Fruit fly (Drosophila melanogaster) whole organism, embryonic: ENCODE measurements around the gene Cpsf100.
A peak's percentile ranks its signal among the peaks of the same experiment; 100 is the strongest.

ENCODE experiments used
- ATbp ChIP-seq: fragments of 200-800 bp; sonication (Bioruptor generic); optimal IDR thresholded peaks from 2 replicates; lab custom pipeline; 2017; ENCODE audit warnings: missing biosample characterization, mild to moderate bottlenecking, missing genetic modification characterization, missing genetic modification reagents
- Aef1 ChIP-seq: fragments of 200-800 bp; sonication (Bioruptor generic); IDR thresholded peaks from 3 replicates; pipeline ENCODE4 v1.3.6; 2022; ENCODE audit warnings: missing biosample characterization, missing genetic modification characterization
- Antp ChIP-seq: fragments of 200-800 bp; sonication (Bioruptor generic); optimal IDR thresholded peaks from 3 replicates; lab custom pipeline; 2016; ENCODE audit warnings: missing biosample characterization, missing genetic modification characterization
- BtbVII ChIP-seq: fragments of 200-800 bp; sonication (Bioruptor generic); optimal IDR thresholded peaks from 3 replicates; lab custom pipeline; 2017; ENCODE audit warnings: missing biosample characterization, mild to moderate bottlenecking, missing genetic modification characterization
- CG11504 ChIP-seq: fragments of 200-800 bp; sonication (Bioruptor generic); optimal IDR thresholded peaks from 3 replicates; lab custom pipeline; 2019; ENCODE audit warnings: missing biosample characterization, mild to moderate bottlenecking, missing genetic modification characterization, moderate library complexity
- CG12071 ChIP-seq: fragments of 200-800 bp; sonication (Bioruptor generic); optimal IDR thresholded peaks from 3 replicates; lab custom pipeline; 2018; ENCODE audit warnings: missing biosample characterization, mild to moderate bottlenecking, missing genetic modification characterization
- CG12219 ChIP-seq: fragments of 200-800 bp; sonication (Bioruptor generic); optimal IDR thresholded peaks from 3 replicates; lab custom pipeline; 2018; ENCODE audit warnings: missing biosample characterization, mild to moderate bottlenecking, missing genetic modification characterization
- CG13424 ChIP-seq: fragments of 200-800 bp; sonication (Bioruptor generic); optimal IDR thresholded peaks from 2 replicates; lab custom pipeline; 2019; ENCODE audit warnings: missing biosample characterization, mild to moderate bottlenecking, missing genetic modification characterization, moderate library complexity
- CG13624 ChIP-seq: fragments of 200-800 bp; sonication (Bioruptor generic); optimal IDR thresholded peaks from 2 replicates; lab custom pipeline; 2016; ENCODE audit warnings: missing biosample characterization, missing genetic modification characterization
- CG14014 ChIP-seq: fragments of 200-800 bp; sonication (Bioruptor generic); IDR thresholded peaks from 2 replicates; pipeline ENCODE4 v1.3.6; 2022; ENCODE audit warnings: missing biosample characterization, missing genetic modification characterization
- CG14441 ChIP-seq: fragments of 200-800 bp; sonication (Bioruptor generic); IDR thresholded peaks from 2 replicates; pipeline ENCODE4 v1.3.6; 2022; ENCODE audit warnings: missing biosample characterization, missing genetic modification characterization
- CG1792 ChIP-seq: fragments of 200-800 bp; sonication (Bioruptor generic); optimal IDR thresholded peaks from 2 replicates; lab custom pipeline; 2016; ENCODE audit warnings: missing biosample characterization, missing genetic modification characterization
- CG18599 ChIP-seq: fragments of 200-800 bp; sonication (Bioruptor generic); optimal IDR thresholded peaks from 3 replicates; lab custom pipeline; 2017; ENCODE audit warnings: missing biosample characterization, missing genetic modification characterization, mild to moderate bottlenecking, moderate library complexity, missing genetic modification reagents
- CG2120 ChIP-seq: fragments of 200-800 bp; sonication (Bioruptor generic); optimal IDR thresholded peaks from 3 replicates; lab custom pipeline; 2016; ENCODE audit warnings: missing biosample characterization, missing genetic modification characterization
- CG31388 ChIP-seq: fragments of 200-800 bp; sonication (Bioruptor generic); optimal IDR thresholded peaks from 2 replicates; lab custom pipeline; 2016; ENCODE audit warnings: missing biosample characterization, missing genetic modification characterization
- CG31441 ChIP-seq: fragments of 200-800 bp; sonication (Bioruptor generic); IDR thresholded peaks from 2 replicates; pipeline ENCODE4 v1.3.6; 2022; ENCODE audit warnings: missing biosample characterization, missing genetic modification characterization
- CG33213 ChIP-seq: fragments of 200-800 bp; sonication (Bioruptor generic); optimal IDR thresholded peaks from 3 replicates; lab custom pipeline; 2016; ENCODE audit warnings: missing biosample characterization, missing genetic modification characterization
- CG4820 ChIP-seq: fragments of 200-800 bp; sonication (Bioruptor generic); optimal IDR thresholded peaks from 3 replicates; lab custom pipeline; 2016; ENCODE audit warnings: missing biosample characterization, missing genetic modification characterization
- CG6272 ChIP-seq: fragments of 200-800 bp; sonication (Bioruptor generic); IDR thresholded peaks from 2 replicates; pipeline ENCODE4 v1.3.6; 2022; ENCODE audit warnings: missing biosample characterization, missing genetic modification characterization
- CG6791 ChIP-seq: fragments of 200-800 bp; sonication (Bioruptor generic); IDR thresholded peaks from 3 replicates; pipeline ENCODE4 v1.3.6; 2022; ENCODE audit warnings: missing biosample characterization, missing genetic modification characterization; ENCODE audit not compliant: partially characterized antibody
- CoRest ChIP-seq: fragments of 200-800 bp; sonication (Bioruptor generic); optimal IDR thresholded peaks from 3 replicates; lab custom pipeline; 2018; ENCODE audit warnings: missing biosample characterization, mild to moderate bottlenecking, missing genetic modification characterization, moderate library complexity
- Dbx ChIP-seq: fragments of 200-800 bp; sonication (Bioruptor generic); IDR thresholded peaks from 3 replicates; pipeline ENCODE4 v1.3.6; 2022; ENCODE audit warnings: missing biosample characterization, missing genetic modification characterization
- Gsc ChIP-seq: fragments of 200-800 bp; sonication (Bioruptor generic); IDR thresholded peaks from 2 replicates; pipeline ENCODE4 v1.3.6; 2022; ENCODE audit warnings: missing biosample characterization, missing genetic modification characterization
- Hmr ChIP-seq: fragments of 200-800 bp; sonication (Bioruptor generic); optimal IDR thresholded peaks from 3 replicates; lab custom pipeline; 2017; ENCODE audit warnings: mild to moderate bottlenecking, missing biosample characterization, missing genetic modification reagents, missing genetic modification characterization
- MBD-R2 ChIP-seq: fragments of 200-800 bp; sonication (Bioruptor generic); IDR thresholded peaks from 2 replicates; pipeline ENCODE4 v1.3.6; 2022; ENCODE audit warnings: missing biosample characterization, missing genetic modification characterization
- Med ChIP-seq: fragments of 200-800 bp; sonication (Bioruptor generic); peaks from one replicate; lab custom pipeline; 2016; ENCODE audit warnings: missing biosample characterization, missing genetic modification characterization, mild to moderate bottlenecking, inconsistent platforms, moderate library complexity
- NK7.1 ChIP-seq: fragments of 200-800 bp; sonication (Bioruptor generic); optimal IDR thresholded peaks from 3 replicates; lab custom pipeline; 2016; ENCODE audit warnings: missing biosample characterization, missing genetic modification characterization
- Optix ChIP-seq: fragments of 200-800 bp; sonication (Bioruptor generic); IDR thresholded peaks from 3 replicates; pipeline ENCODE4 v1.3.6; 2022; ENCODE audit warnings: missing biosample characterization, missing genetic modification characterization
- Sox102F ChIP-seq: fragments of 200-800 bp; sonication (Bioruptor generic); optimal IDR thresholded peaks from 2 replicates; lab custom pipeline; 2018; ENCODE audit warnings: missing biosample characterization, mild to moderate bottlenecking, missing genetic modification characterization, moderate library complexity
- YL-1 ChIP-seq: fragments of 200-800 bp; sonication (Bioruptor generic); optimal IDR thresholded peaks from 3 replicates; lab custom pipeline; 2017; ENCODE audit warnings: missing biosample characterization, mild to moderate bottlenecking, missing genetic modification characterization
- chinmo ChIP-seq: fragments of 200-800 bp; sonication (Bioruptor generic); IDR thresholded peaks from 4 replicates; pipeline ENCODE4 v1.3.6; 2022; ENCODE audit warnings: missing biosample characterization, missing genetic modification characterization; ENCODE audit not compliant: partially characterized antibody
- chn ChIP-seq: fragments of 200-800 bp; sonication (Bioruptor generic); optimal IDR thresholded peaks from 2 replicates; lab custom pipeline; 2016; ENCODE audit warnings: missing biosample characterization, missing genetic modification characterization
- ci ChIP-seq: fragments of 200-800 bp; sonication (Bioruptor generic); IDR thresholded peaks from 3 replicates; pipeline ENCODE4 v1.3.6; 2022; ENCODE audit warnings: missing biosample characterization, missing genetic modification characterization
- croc ChIP-seq: fragments of 200-800 bp; sonication (Bioruptor generic); conservative IDR thresholded peaks from 3 replicates; pipeline ENCODE4 v1.3.6; 2022; ENCODE audit warnings: missing biosample characterization, missing genetic modification characterization
- crol ChIP-seq: fragments of 200-800 bp; sonication (Bioruptor generic); IDR thresholded peaks from 2 replicates; pipeline ENCODE4 v1.3.6; 2022; ENCODE audit warnings: missing biosample characterization, missing genetic modification characterization
- dati ChIP-seq: fragments of 200-800 bp; sonication (Bioruptor generic); IDR thresholded peaks from 2 replicates; pipeline ENCODE4 v1.3.6; 2022; ENCODE audit warnings: missing biosample characterization, missing genetic modification characterization
- dysf ChIP-seq: fragments of 200-800 bp; sonication (Bioruptor generic); IDR thresholded peaks from 3 replicates; pipeline ENCODE4 v1.3.6; 2022; ENCODE audit warnings: missing biosample characterization, missing genetic modification characterization
- hbn ChIP-seq: fragments of 200-800 bp; sonication (Bioruptor generic); IDR thresholded peaks from 2 replicates; pipeline ENCODE4 v1.3.6; 2022; ENCODE audit warnings: missing biosample characterization, missing genetic modification characterization; ENCODE audit not compliant: partially characterized antibody
- hth ChIP-seq: fragments of >200 bp; optimal IDR thresholded peaks from 2 replicates; lab custom pipeline; 2017; ENCODE audit warnings: inconsistent platforms
- lmd ChIP-seq: fragments of 200-800 bp; sonication (Bioruptor generic); IDR thresholded peaks from 2 replicates; pipeline ENCODE4 v1.3.6; 2022; ENCODE audit warnings: missing biosample characterization, missing genetic modification characterization
- mirr ChIP-seq: fragments of 200-800 bp; sonication (Bioruptor generic); optimal IDR thresholded peaks from 3 replicates; lab custom pipeline; 2018; ENCODE audit warnings: missing biosample characterization, mild to moderate bottlenecking, missing genetic modification characterization
- schlank ChIP-seq: fragments of 200-800 bp; sonication (Bioruptor generic); optimal IDR thresholded peaks from 2 replicates; lab custom pipeline; 2018; ENCODE audit warnings: missing biosample characterization, mild to moderate bottlenecking, missing genetic modification characterization
- sisA ChIP-seq: fragments of 200-800 bp; sonication (Bioruptor generic); IDR thresholded peaks from 2 replicates; pipeline ENCODE4 v1.3.6; 2022; ENCODE audit warnings: missing biosample characterization, missing genetic modification characterization
- slbo ChIP-seq: fragments of 200-800 bp; sonication (Bioruptor generic); IDR thresholded peaks from 2 replicates; pipeline ENCODE4 v1.3.6; 2022; ENCODE audit warnings: missing biosample characterization, missing genetic modification characterization
- tin ChIP-seq: fragments of 200-800 bp; sonication (Bioruptor generic); optimal IDR thresholded peaks from 3 replicates; lab custom pipeline; 2016; ENCODE audit warnings: missing biosample characterization, missing genetic modification characterization
- tll ChIP-seq, 2 experiments: fragments of 200-800 bp in 1 of 2; fragments of >200 bp in 1 of 2; sonication (Bioruptor generic) in 1 of 2; optimal IDR thresholded peaks; 2 replicates each; lab custom pipeline; 2017 to 2019; ENCODE audit warnings: missing biosample characterization in 2 of 2, missing genetic modification characterization in 2 of 2, mild to moderate bottlenecking in 1 of 2, moderate library complexity in 1 of 2
- wdn ChIP-seq: fragments of 200-800 bp; sonication (Bioruptor generic); IDR thresholded peaks from 2 replicates; pipeline ENCODE4 v1.3.6; 2022; ENCODE audit warnings: missing biosample characterization, missing genetic modification characterization
- wek ChIP-seq: fragments of 200-800 bp; sonication (Bioruptor generic); optimal IDR thresholded peaks from 3 replicates; lab custom pipeline; 2018; ENCODE audit warnings: missing biosample characterization, mild to moderate bottlenecking, missing genetic modification characterization, moderate library complexity
- zfh1 ChIP-seq: fragments of 200-800 bp; sonication (Bioruptor generic); IDR thresholded peaks from 3 replicates; pipeline ENCODE4 v1.3.6; 2022; ENCODE audit warnings: missing biosample characterization, missing genetic modification characterization
- zfh2 ChIP-seq: fragments of 200-800 bp; sonication (Bioruptor generic); optimal IDR thresholded peaks from 2 replicates; lab custom pipeline; 2016; ENCODE audit warnings: missing biosample characterization, missing genetic modification characterization

The Cpsf100 gene

dm6 chr3R:29068430-29069207 lies 34.2 kb downstream of the Cpsf100 start (continued):
- peak; percentile 44 for TF ChIP-seq zfh2 (GFP tag; lab: Kevin White, UChicago)
- TF ChIP-seq NK7.1 (GFP tag; lab: Kevin White, UChicago) = no peak
- peak; percentile 29 for TF ChIP-seq CG12219 (GFP tag; lab: Kevin White, UChicago)
- peak; percentile 53 for TF ChIP-seq CG13424 (tag; lab: Kevin White, UChicago)
- peak; percentile 67 for TF ChIP-seq CG11504 (tag; lab: Kevin White, UChicago)
- TF ChIP-seq CG4820 (GFP tag; lab: Kevin White, UChicago) = no peak
- no peak for TF ChIP-seq MBD-R2 (GFP tag; lab: Robert Waterston, UW)
- no peak for TF ChIP-seq YL-1
- TF ChIP-seq hbn (GFP tag; lab: Robert Waterston, UW) = no peak
- 0 out of 3 replicates have a peak, but pooled peaks have one; percentile 61 for TF ChIP-seq ci (GFP tag; lab: Robert Waterston, UW)
- TF ChIP-seq Hmr (GFP tag; lab: Kevin White, UChicago) = peak; percentile 66
- TF ChIP-seq Sox102F (GFP tag; lab: Kevin White, UChicago) = peak; percentile 48
- TF ChIP-seq CG14014 (GFP tag; lab: Robert Waterston, UW) = peak; percentile 40; the same call in 1 of the 2 replicates
- TF ChIP-seq wek = no peak
- peak; percentile 40 for TF ChIP-seq CoRest (tag; lab: Kevin White, UChicago)
- TF ChIP-seq Med (GFP tag; lab: Kevin White, UChicago) = peak; percentile 31
- peak; percentile 57 for TF ChIP-seq dysf (GFP tag; lab: Robert Waterston, UW)
- TF ChIP-seq zfh1 = peak; percentile 45; the same call in 1 of the 3 replicates
- TF ChIP-seq sisA = 0 out of 2 replicates have a peak, but pooled peaks have one; percentile 26
- TF ChIP-seq hth (lab: Kevin White, UChicago) = no peak
- TF ChIP-seq CG13624 (GFP tag; lab: Kevin White, UChicago) = peak; percentile 11
- TF ChIP-seq CG1792 (GFP tag; lab: Kevin White, UChicago) = no peak
- no peak for TF ChIP-seq tll (GFP tag; optimal IDR thresholded peaks at IDR 0.05; lab: Kevin White, UChicago)
- peak; percentile 17 for TF ChIP-seq BtbVII (GFP tag; lab: Kevin White, UChicago)
- peak; percentile 82 for TF ChIP-seq CG18599 (GFP tag; lab: Kevin White, UChicago)
- TF ChIP-seq lmd (GFP tag; lab: Robert Waterston, UW) = peak; percentile 61; the same call in 1 of the 2 replicates
- no peak for TF ChIP-seq chinmo
- TF ChIP-seq CG33213 (GFP tag; lab: Kevin White, UChicago) = no peak
- TF ChIP-seq CG2120 = peak; percentile 69
- no peak for TF ChIP-seq dati (GFP tag; lab: Robert Waterston, UW)
- no peak for TF ChIP-seq wdn
- peak; percentile 38 for TF ChIP-seq ATbp (GFP tag; lab: Kevin White, UChicago)
- 0 out of 2 replicates have a peak, but pooled peaks have one; percentile 17 for TF ChIP-seq CG6272 (GFP tag; lab: Robert Waterston, UW)
- TF ChIP-seq Aef1 = peak; percentile 28; the same call in 1 of the 3 replicates
- no peak for TF ChIP-seq croc (GFP tag; lab: Robert Waterston, UW)
- TF ChIP-seq CG31441 = peak; percentile 32; the same call in 1 of the 2 replicates
- TF ChIP-seq CG6791 (GFP tag; lab: Robert Waterston, UW) = no peak
- TF ChIP-seq mirr = no peak
- peak; percentile 38 for TF ChIP-seq schlank
- TF ChIP-seq Antp (GFP tag; lab: Kevin White, UChicago) = peak; percentile 19
- peak; percentile 42 for TF ChIP-seq CG14441 (GFP tag; lab: Robert Waterston, UW)
- peak; percentile 74 for TF ChIP-seq Dbx (GFP tag; lab: Robert Waterston, UW)
- peak; percentile 31 for TF ChIP-seq CG12071 (GFP tag; lab: Kevin White, UChicago)
- peak; percentile 15 for TF ChIP-seq tin (GFP tag; lab: Kevin White, UChicago)
- TF ChIP-seq crol (GFP tag; lab: Robert Waterston, UW) = no peak
- TF ChIP-seq chn = peak; percentile 22
- TF ChIP-seq Gsc = no peak
- no peak for TF ChIP-seq CG31388 (GFP tag; lab: Kevin White, UChicago)
- peak; percentile 66 for TF ChIP-seq slbo (GFP tag; lab: Robert Waterston, UW)
- no peak for TF ChIP-seq Optix
